Fruit fly (Drosophila melanogaster) S2 (cell line): ENCODE measurements around the gene Kpc1.

Source experiments
- CG8478 ChIP-seq: fragments of >200 bp; optimal IDR thresholded peaks from 2 replicates; lab custom pipeline; 2018
- CTCF ChIP-seq, 2 experiments: fragments of >200 bp; optimal IDR thresholded peaks; 2 replicates each; lab custom pipeline; 2018

DNA sequence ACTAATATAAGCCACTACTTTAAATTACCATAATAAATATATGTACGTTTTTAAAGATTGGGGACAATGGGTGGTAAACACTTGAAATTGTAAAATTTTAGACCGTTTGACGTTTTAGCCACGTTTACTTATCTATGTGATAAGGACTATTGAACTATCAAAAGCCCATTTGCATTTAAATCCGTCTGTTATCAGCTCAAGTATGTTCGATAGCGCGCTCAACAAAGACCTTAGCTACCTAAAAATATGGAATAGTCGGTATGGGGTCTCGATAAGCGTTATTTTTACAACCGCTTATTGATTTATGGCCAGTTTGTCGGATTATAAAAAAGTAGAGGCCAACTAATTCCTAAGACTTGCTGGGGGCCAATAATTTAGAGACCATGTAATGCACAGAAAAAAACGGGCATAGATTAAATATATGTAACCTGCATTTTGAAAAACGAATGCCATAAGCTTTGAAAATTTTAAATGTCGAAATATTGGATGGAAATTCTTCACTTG lies 35.7 kb upstream of the Kpc1 start:
- TF ChIP-seq CTCF (optimal IDR thresholded peaks at IDR 0.05; lab: Kevin White, UChicago), result no peak
- TF ChIP-seq CG8478, result no peak
